Fruit fly (Drosophila melanogaster): ENCODE results near the gene SMC5.
A peak's percentile ranks its signal among the peaks of the same experiment; 100 is the strongest.

The SMC5 gene

dm6 chr3L:21565126-21565525 lies 3.9 kb upstream of the SMC5 start, which contains the start of gene CG7634:
CG7634 (plus strand) TSS chr3L:21565426.
- TF ChIP-seq CG8478 (optimal IDR thresholded peaks at IDR 0.05) (no peak), CTCF (optimal IDR thresholded peaks at IDR 0.05) (no peak)

- TF ChIP-seq CG8478 (optimal IDR thresholded peaks at IDR 0.05) (no peak), CTCF (optimal IDR thresholded peaks at IDR 0.05) (no peak)
Measured at dm6 chr3L:21568254-21568653, 722 bp upstream of the SMC5 start.

dm6 chr3L:21573831-21574230 lies 4.9 kb downstream of the SMC5 start, which contains the start of gene EMC10:
EMC10 (plus strand) TSS chr3L:21574131.
- TF ChIP-seq CG8478 (optimal IDR thresholded peaks at IDR 0.05) (no peak), CTCF (optimal IDR thresholded peaks at IDR 0.05) (no peak)

dm6 chr3L:21574296-21574745 lies 5.3 kb downstream of the SMC5 start:
- TF ChIP-seq CTCF (optimal IDR thresholded peaks at IDR 0.05) (no peak), CG8478 (optimal IDR thresholded peaks at IDR 0.05) (no peak)

- TF ChIP-seq CG8478 (optimal IDR thresholded peaks at IDR 0.05) (no peak), CTCF (optimal IDR thresholded peaks at IDR 0.05) (no peak)
Measured at dm6 chr3L:21581984-21582383, 13.0 kb downstream of the SMC5 start.

dm6 chr3L:21584683-21585082 lies 15.7 kb downstream of the SMC5 start:
- TF ChIP-seq CTCF (optimal IDR thresholded peaks at IDR 0.05) (peak in 1 of 2 experiments; percentile 3), CG8478 (optimal IDR thresholded peaks at IDR 0.05) (no peak)

- TF ChIP-seq CG8478 (optimal IDR thresholded peaks at IDR 0.05) (no peak), CTCF (optimal IDR thresholded peaks at IDR 0.05) (no peak)
Measured at dm6 chr3L:21585397-21585796, 16.4 kb downstream of the SMC5 start.

dm6 chr3L:21586528-21586927 lies 17.6 kb downstream of the SMC5 start, which contains the start of gene TfAP-2:
TfAP-2 (plus strand) TSS chr3L:21586828.
- TF ChIP-seq CTCF (optimal IDR thresholded peaks at IDR 0.05) (no peak), CG8478 (optimal IDR thresholded peaks at IDR 0.05) (no peak)

- TF ChIP-seq CTCF (optimal IDR thresholded peaks at IDR 0.05) (no peak), CG8478 (optimal IDR thresholded peaks at IDR 0.05) (no peak)
Measured at dm6 chr3L:21591247-21591646, 22.3 kb downstream of the SMC5 start.

dm6 chr3L:21594408-21594807 lies 25.4 kb downstream of the SMC5 start:
- TF ChIP-seq CTCF (optimal IDR thresholded peaks at IDR 0.05) (no peak), CG8478 (optimal IDR thresholded peaks at IDR 0.05) (no peak)

- TF ChIP-seq CTCF (optimal IDR thresholded peaks at IDR 0.05) (no peak), CG8478 (optimal IDR thresholded peaks at IDR 0.05) (no peak)
Measured at dm6 chr3L:21598337-21598736, 29.4 kb downstream of the SMC5 start.

dm6 chr3L:21602275-21602674 lies 33.3 kb downstream of the SMC5 start:
- no peak for TF ChIP-seq CG8478 (optimal IDR thresholded peaks at IDR 0.05)
- no peak for TF ChIP-seq CTCF (optimal IDR thresholded peaks at IDR 0.05)

dm6 chr3L:21604265-21604664 lies 35.3 kb downstream of the SMC5 start:
- peak; percentile 99 to 100 for TF ChIP-seq CTCF (optimal IDR thresholded peaks at IDR 0.05)
- TF ChIP-seq CG8478 (optimal IDR thresholded peaks at IDR 0.05), result no peak

dm6 chr3L:21610535-21610934 lies 41.6 kb downstream of the SMC5 start:
- TF ChIP-seq CG8478 (optimal IDR thresholded peaks at IDR 0.05), result no peak
- TF ChIP-seq CTCF (optimal IDR thresholded peaks at IDR 0.05), result no peak

- no peak for TF ChIP-seq CTCF (optimal IDR thresholded peaks at IDR 0.05)
- no peak for TF ChIP-seq CG8478 (optimal IDR thresholded peaks at IDR 0.05)
Measured at dm6 chr3L:21617354-21617753, 48.4 kb downstream of the SMC5 start, which contains the start of the genes S1P and CG11307. S1P (minus strand) TSS chr3L:21617376. CG11307 (plus strand) TSS chr3L:21617623.
